Worm (Caenorhabditis elegans): ENCODE results near the gene tag-325.

tag-325 gene

DNA sequence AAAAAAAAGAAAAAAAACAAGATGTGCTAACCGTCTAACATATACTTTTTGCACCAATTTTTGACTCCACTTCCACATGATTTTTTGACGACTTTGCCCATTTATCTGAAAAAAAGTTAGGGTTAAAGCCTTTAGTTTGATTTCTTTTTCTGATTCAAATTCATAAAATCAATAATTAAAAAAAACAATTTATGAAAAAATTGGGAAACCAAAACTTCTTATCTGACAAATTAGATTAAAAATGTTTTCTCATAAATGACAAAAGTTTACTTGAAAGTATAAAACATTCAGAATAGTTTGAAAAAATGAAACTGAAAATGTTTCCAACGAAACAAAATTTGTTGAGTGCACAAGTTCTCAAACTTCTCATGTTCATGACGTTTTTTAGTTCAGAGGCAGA lies 23.2 kb downstream of the tag-325 start, which contains the start of gene F26A1.7:
TSS of gene F26A1.7 (minus strand) at position 101 of the 400 bp plus-strand sequence.
- no peak for TF ChIP-seq sea-1 (GFP tag; conservative IDR thresholded peaks at IDR 0.05)
- no peak for TF ChIP-seq hmbx-1 (tag; optimal IDR thresholded peaks at IDR 0.05)
- TF ChIP-seq ama-1 (optimal IDR thresholded peaks at IDR 0.05), result no peak

DNA sequence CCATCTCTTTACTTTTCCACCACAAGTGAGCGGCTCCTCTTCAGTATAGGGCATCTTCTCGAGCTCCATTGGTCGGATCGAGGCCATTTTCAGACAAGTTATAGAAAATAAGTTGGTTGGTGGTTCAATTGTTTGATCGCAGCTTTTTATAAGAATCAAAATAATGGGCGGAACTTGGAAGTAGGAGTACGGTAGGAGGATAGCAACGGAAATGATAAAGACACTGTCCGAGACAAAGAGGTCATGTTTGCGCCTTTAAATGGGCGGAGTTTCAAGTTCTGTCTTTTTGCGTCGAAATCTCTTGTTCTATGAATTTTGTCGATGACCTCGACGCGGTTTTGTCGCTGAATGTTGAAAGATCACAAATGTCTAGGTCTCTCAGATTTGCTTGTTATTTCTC lies 25.5 kb downstream of the tag-325 start, which contains the start of gene F26A1.8:
TSS of gene F26A1.8 (minus strand) at position 101 of the 400 bp plus-strand sequence.
- no peak for TF ChIP-seq B0310.2 (tag; optimal IDR thresholded peaks at IDR 0.05)
- no peak for TF ChIP-seq hnd-1 (tag; optimal IDR thresholded peaks at IDR 0.05)
- TF ChIP-seq hmg-4 (GFP tag; optimal IDR thresholded peaks at IDR 0.05), result no peak
- no peak for TF ChIP-seq hmbx-1 (tag; optimal IDR thresholded peaks at IDR 0.05)
- TF ChIP-seq scrt-1 (GFP tag; IDR thresholded peaks at IDR 0.05), result no peak
- TF ChIP-seq pes-1 (GFP tag; IDR thresholded peaks at IDR 0.05), result no peak
- TF ChIP-seq sea-1 (GFP tag; conservative IDR thresholded peaks at IDR 0.05), result no peak
- no peak for TF ChIP-seq ets-7 (tag; optimal IDR thresholded peaks at IDR 0.05)
- no peak for TF ChIP-seq aly-1 (tag; optimal IDR thresholded peaks at IDR 0.05)
- TF ChIP-seq tbx-11 (GFP tag; IDR thresholded peaks at IDR 0.05), result no peak

DNA sequence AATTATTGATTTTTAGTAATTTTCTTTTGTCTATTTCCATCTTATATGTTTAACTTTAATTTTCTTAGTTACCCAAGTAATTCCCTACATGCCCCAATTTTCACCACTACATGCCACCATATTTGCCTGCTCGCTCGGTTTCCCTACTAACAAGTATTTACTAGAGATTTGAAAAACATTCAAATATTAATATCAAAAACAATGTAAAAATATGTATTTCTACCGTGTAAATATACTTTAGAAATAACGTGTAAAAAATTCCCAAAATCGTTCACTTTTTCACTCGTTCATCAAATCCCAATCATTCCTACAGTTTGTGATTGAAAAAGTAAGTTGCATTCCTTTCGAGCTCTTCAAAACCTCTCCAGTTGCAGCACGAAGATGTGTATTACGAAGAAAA lies 30.0 kb downstream of the tag-325 start, which contains the start of gene F26A1.3:
TSS of gene F26A1.3 (plus strand) at position 301 of the 400 bp plus-strand sequence.
- no peak for TF ChIP-seq hmg-4 (GFP tag; optimal IDR thresholded peaks at IDR 0.05)
- TF ChIP-seq flt-1 (GFP tag; IDR thresholded peaks at IDR 0.05), result no peak
- TF ChIP-seq scrt-1 (GFP tag; IDR thresholded peaks at IDR 0.05), result no peak
- TF ChIP-seq tbx-37 (GFP tag; conservative IDR thresholded peaks at IDR 0.05), result no peak
- no peak for TF ChIP-seq ceh-13 (GFP tag; optimal IDR thresholded peaks at IDR 0.05)
- no peak for TF ChIP-seq hnd-1 (tag; optimal IDR thresholded peaks at IDR 0.05)
- TF ChIP-seq ceh-36 (tag; optimal IDR thresholded peaks at IDR 0.05), result no peak
- no peak for TF ChIP-seq tra-4 (tag; optimal IDR thresholded peaks at IDR 0.05)
- TF ChIP-seq pes-1 (GFP tag; IDR thresholded peaks at IDR 0.05), result no peak
- TF ChIP-seq ets-7 (tag; optimal IDR thresholded peaks at IDR 0.05), result no peak
- no peak for TF ChIP-seq hmbx-1 (tag; optimal IDR thresholded peaks at IDR 0.05)
- TF ChIP-seq aly-1 (tag; optimal IDR thresholded peaks at IDR 0.05), result no peak
- no peak for TF ChIP-seq tbx-11 (GFP tag; IDR thresholded peaks at IDR 0.05)
- TF ChIP-seq F13C5.2 (tag; optimal IDR thresholded peaks at IDR 0.05), result no peak
- TF ChIP-seq sea-1 (GFP tag; conservative IDR thresholded peaks at IDR 0.05), result no peak
- TF ChIP-seq ama-1 (optimal IDR thresholded peaks at IDR 0.05), result no peak
- no peak for TF ChIP-seq B0310.2 (tag; optimal IDR thresholded peaks at IDR 0.05)

DNA sequence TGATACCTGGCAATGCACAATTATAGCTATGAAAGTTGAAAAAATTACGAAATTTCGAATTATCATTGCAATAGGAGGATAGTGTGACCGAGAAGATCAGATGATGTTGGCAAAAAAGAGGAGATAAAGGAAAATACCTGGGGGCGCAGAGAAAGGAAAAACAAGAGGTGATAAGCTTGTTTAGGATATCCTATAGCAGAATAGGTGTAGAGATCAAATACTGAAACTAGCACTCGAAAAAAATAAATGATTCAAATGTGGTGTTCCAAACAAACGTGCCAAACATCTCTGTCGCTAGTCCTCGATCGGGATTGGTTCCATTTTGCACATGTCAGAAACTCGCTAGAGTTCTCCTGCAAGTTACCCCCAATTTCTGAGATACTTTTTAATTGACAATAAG lies 32.8 kb downstream of the tag-325 start, which contains the start of gene F26A1.9:
TSS of gene F26A1.9 (minus strand) at position 101 of the 400 bp plus-strand sequence.
- TF ChIP-seq B0310.2 (tag; optimal IDR thresholded peaks at IDR 0.05), result no peak
- no peak for TF ChIP-seq hnd-1 (tag; optimal IDR thresholded peaks at IDR 0.05)
- no peak for TF ChIP-seq aly-1 (tag; optimal IDR thresholded peaks at IDR 0.05)
- TF ChIP-seq F13C5.2 (tag; optimal IDR thresholded peaks at IDR 0.05), result no peak
- TF ChIP-seq ama-1 (optimal IDR thresholded peaks at IDR 0.05), result no peak
- TF ChIP-seq flt-1 (GFP tag; IDR thresholded peaks at IDR 0.05), result no peak
- no peak for TF ChIP-seq tra-4 (tag; optimal IDR thresholded peaks at IDR 0.05)
- TF ChIP-seq ceh-13 (GFP tag; optimal IDR thresholded peaks at IDR 0.05), result no peak
- TF ChIP-seq scrt-1 (GFP tag; IDR thresholded peaks at IDR 0.05), result no peak
- no peak for TF ChIP-seq pes-1 (GFP tag; IDR thresholded peaks at IDR 0.05)
- no peak for TF ChIP-seq ceh-36 (tag; optimal IDR thresholded peaks at IDR 0.05)
- TF ChIP-seq hmbx-1 (tag; optimal IDR thresholded peaks at IDR 0.05), result no peak
- no peak for TF ChIP-seq tbx-11 (GFP tag; IDR thresholded peaks at IDR 0.05)
- no peak for TF ChIP-seq ets-7 (tag; optimal IDR thresholded peaks at IDR 0.05)

DNA sequence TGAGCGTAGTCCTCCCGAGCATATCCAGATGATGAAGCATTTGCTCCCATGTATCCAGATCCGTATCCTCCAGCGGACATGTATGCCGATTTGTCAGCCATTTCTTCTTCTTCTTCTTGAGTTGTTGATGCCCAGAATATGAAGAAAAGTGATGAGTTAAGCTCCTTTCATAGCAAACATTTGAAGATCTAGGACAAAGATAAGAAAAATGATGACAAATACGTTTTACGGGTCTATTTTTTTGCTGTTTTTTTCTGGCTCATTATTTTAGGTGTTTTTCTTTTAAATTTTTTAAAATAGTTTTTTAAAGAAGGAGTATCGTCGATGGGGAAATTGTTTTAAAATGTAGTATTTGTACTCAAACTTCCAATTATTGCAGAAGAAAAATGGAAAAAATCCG lies 33.6 kb downstream of the tag-325 start, which contains the start of gene nspd-9:
TSS of gene nspd-9 (minus strand) at position 101 of the 400 bp plus-strand sequence.
- TF ChIP-seq hmbx-1 (tag; optimal IDR thresholded peaks at IDR 0.05), result no peak
- TF ChIP-seq ets-7 (tag; optimal IDR thresholded peaks at IDR 0.05), result no peak
- no peak for TF ChIP-seq F13C5.2 (tag; optimal IDR thresholded peaks at IDR 0.05)
- TF ChIP-seq ceh-36 (tag; optimal IDR thresholded peaks at IDR 0.05), result no peak
- no peak for TF ChIP-seq hnd-1 (tag; optimal IDR thresholded peaks at IDR 0.05)
- no peak for TF ChIP-seq tbx-37 (GFP tag; conservative IDR thresholded peaks at IDR 0.05)
- no peak for TF ChIP-seq aly-1 (tag; optimal IDR thresholded peaks at IDR 0.05)
- no peak for TF ChIP-seq hmg-4 (GFP tag; optimal IDR thresholded peaks at IDR 0.05)
- no peak for TF ChIP-seq sea-1 (GFP tag; conservative IDR thresholded peaks at IDR 0.05)
- TF ChIP-seq ceh-13 (GFP tag; optimal IDR thresholded peaks at IDR 0.05), result no peak
- no peak for TF ChIP-seq scrt-1 (GFP tag; IDR thresholded peaks at IDR 0.05)
- no peak for TF ChIP-seq pes-1 (GFP tag; IDR thresholded peaks at IDR 0.05)
- no peak for TF ChIP-seq flt-1 (GFP tag; IDR thresholded peaks at IDR 0.05)
- no peak for TF ChIP-seq tbx-11 (GFP tag; IDR thresholded peaks at IDR 0.05)

DNA sequence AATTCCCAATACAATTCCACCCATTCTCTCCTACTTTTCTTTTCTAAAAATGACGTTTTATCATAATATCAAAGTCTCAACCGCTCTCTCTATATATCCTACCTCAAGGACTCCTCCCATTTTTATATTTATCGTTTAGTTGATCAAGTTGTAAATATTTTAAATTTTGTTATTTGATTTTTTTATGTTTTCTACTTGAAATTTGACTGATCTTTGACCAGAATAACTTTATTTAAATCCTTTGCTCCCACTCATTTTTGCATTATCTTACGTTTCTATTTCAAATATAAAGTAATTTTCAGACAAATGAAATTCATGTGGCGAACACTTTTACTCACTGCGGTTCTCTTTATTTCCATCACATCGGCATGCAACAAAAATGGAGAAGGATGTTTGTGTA lies 40.8 kb downstream of the tag-325 start, which contains the start of the genes acbp-7 and F26A1.19:
TSS of gene acbp-7 (plus strand) at position 301 of the 400 bp plus-strand sequence.
TSS of gene F26A1.19 (plus strand) at position 303 of the 400 bp plus-strand sequence.
- TF ChIP-seq tra-4 (tag; optimal IDR thresholded peaks at IDR 0.05), result no peak
- TF ChIP-seq sea-1 (GFP tag; conservative IDR thresholded peaks at IDR 0.05), result no peak
- TF ChIP-seq hmg-4 (GFP tag; optimal IDR thresholded peaks at IDR 0.05), result no peak
- TF ChIP-seq F13C5.2 (tag; optimal IDR thresholded peaks at IDR 0.05), result no peak
- TF ChIP-seq aly-1 (tag; optimal IDR thresholded peaks at IDR 0.05), result no peak
- TF ChIP-seq flt-1 (GFP tag; IDR thresholded peaks at IDR 0.05), result no peak
- no peak for TF ChIP-seq ama-1 (optimal IDR thresholded peaks at IDR 0.05)
- TF ChIP-seq ceh-13 (GFP tag; optimal IDR thresholded peaks at IDR 0.05), result no peak
- no peak for TF ChIP-seq tbx-37 (GFP tag; conservative IDR thresholded peaks at IDR 0.05)
- TF ChIP-seq ets-7 (tag; optimal IDR thresholded peaks at IDR 0.05), result no peak
- TF ChIP-seq B0310.2 (tag; optimal IDR thresholded peaks at IDR 0.05), result no peak
- no peak for TF ChIP-seq tbx-11 (GFP tag; IDR thresholded peaks at IDR 0.05)
- no peak for TF ChIP-seq hmbx-1 (tag; optimal IDR thresholded peaks at IDR 0.05)
- no peak for TF ChIP-seq hnd-1 (tag; optimal IDR thresholded peaks at IDR 0.05)

DNA sequence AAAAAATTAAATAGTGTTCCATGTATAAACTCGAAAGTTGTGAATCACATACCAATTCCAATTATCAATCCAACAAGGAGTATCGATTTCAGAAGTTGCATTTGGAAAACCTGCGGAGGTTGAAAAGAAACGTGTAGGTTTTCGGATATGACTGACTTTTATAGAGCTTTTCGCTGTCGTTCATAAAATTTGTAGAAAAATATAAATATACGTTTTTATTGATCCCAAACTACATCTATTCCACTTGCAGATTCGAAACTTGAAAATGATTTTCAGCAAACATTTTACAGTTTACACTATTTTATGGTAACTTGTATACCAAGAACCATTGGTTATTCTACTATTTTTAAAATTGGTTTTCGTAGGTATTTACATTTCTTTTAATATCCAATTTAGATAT lies 45.5 kb downstream of the tag-325 start, which contains the start of gene clec-156:
TSS of gene clec-156 (minus strand) at position 101 of the 400 bp plus-strand sequence.
- TF ChIP-seq B0310.2 (tag; optimal IDR thresholded peaks at IDR 0.05) (no peak), ama-1 (optimal IDR thresholded peaks at IDR 0.05) (no peak), scrt-1 (GFP tag; IDR thresholded peaks at IDR 0.05) (no peak), ceh-36 (tag; optimal IDR thresholded peaks at IDR 0.05) (no peak), tra-4 (tag; optimal IDR thresholded peaks at IDR 0.05) (no peak), hmbx-1 (tag; optimal IDR thresholded peaks at IDR 0.05) (no peak), ets-7 (tag; optimal IDR thresholded peaks at IDR 0.05) (no peak), tbx-11 (GFP tag; IDR thresholded peaks at IDR 0.05) (no peak), hnd-1 (tag; optimal IDR thresholded peaks at IDR 0.05) (no peak), ceh-13 (GFP tag; optimal IDR thresholded peaks at IDR 0.05) (no peak), pes-1 (GFP tag; IDR thresholded peaks at IDR 0.05) (no peak), tbx-37 (GFP tag; conservative IDR thresholded peaks at IDR 0.05) (no peak), hmg-4 (GFP tag; optimal IDR thresholded peaks at IDR 0.05) (no peak), aly-1 (tag; optimal IDR thresholded peaks at IDR 0.05) (no peak), sea-1 (GFP tag; conservative IDR thresholded peaks at IDR 0.05) (no peak), F13C5.2 (tag; optimal IDR thresholded peaks at IDR 0.05) (no peak)

All from whole organism, early embryonic.